Worm (Caenorhabditis elegans) whole organism, mixed stage, embryonic: ENCODE data around the gene Y67D8C.9.

Experiments used
- M03D4.4 ChIP-seq: sonication (generic microtip); optimal IDR thresholded peaks from 2 replicates; lab custom pipeline; 2017; ENCODE audit warnings: mild to moderate bottlenecking, missing genetic modification characterization, missing compliant biosample characterization
- bed-3 ChIP-seq: fragments of 200-800 bp; sonication (Bioruptor generic); optimal IDR thresholded peaks from 3 replicates; lab custom pipeline; 2018; ENCODE audit warnings: mild to moderate bottlenecking, missing genetic modification characterization, moderate library complexity, missing compliant biosample characterization
- blmp-1 ChIP-seq: fragments of 150-350 bp; optimal IDR thresholded peaks from 2 replicates; lab custom pipeline; 2014; ENCODE audit warnings: missing biosample characterization, missing genetic modification characterization
- ceh-39 ChIP-seq: fragments of 150-350 bp; optimal IDR thresholded peaks from 2 replicates; lab custom pipeline; 2014; ENCODE audit warnings: missing biosample characterization, missing genetic modification characterization
- ceh-43 ChIP-seq: fragments of 200-800 bp; sonication (Bioruptor generic); optimal IDR thresholded peaks from 2 replicates; lab custom pipeline; 2018; ENCODE audit warnings: mild to moderate bottlenecking, missing genetic modification characterization, moderate library complexity, missing compliant biosample characterization
- ceh-83 ChIP-seq: fragments of 200-800 bp; sonication (Bioruptor generic); optimal IDR thresholded peaks from 2 replicates; lab custom pipeline; 2018; ENCODE audit warnings: mild to moderate bottlenecking, missing genetic modification characterization, missing compliant biosample characterization
- ces-1 ChIP-seq: fragments of 150-350 bp; optimal IDR thresholded peaks from 2 replicates; lab custom pipeline; 2014; ENCODE audit warnings: missing biosample characterization, missing genetic modification reagents, missing genetic modification characterization
- cnd-1 ChIP-seq: fragments of 200-800 bp; sonication (Bioruptor generic); optimal IDR thresholded peaks from 2 replicates; lab custom pipeline; 2018; ENCODE audit warnings: mild to moderate bottlenecking, missing genetic modification characterization, missing compliant biosample characterization
- drap-1 ChIP-seq: fragments of 200-800 bp; sonication (Bioruptor generic); optimal IDR thresholded peaks from 3 replicates; lab custom pipeline; 2018; ENCODE audit warnings: mild to moderate bottlenecking, missing genetic modification characterization, missing compliant biosample characterization
- elt-1 ChIP-seq: sonication (generic microtip); optimal IDR thresholded peaks from 2 replicates; lab custom pipeline; 2017; ENCODE audit warnings: missing genetic modification characterization, mild to moderate bottlenecking, missing compliant biosample characterization, antibody characterized with exemption, moderate library complexity, borderline replicate concordance; ENCODE audit not compliant: insufficient read depth
- elt-3 ChIP-seq: fragments of 150-350 bp; optimal IDR thresholded peaks from 2 replicates; lab custom pipeline; 2014; ENCODE audit warnings: missing biosample characterization, missing genetic modification characterization
- flh-1 ChIP-seq: fragments of 200-800 bp; sonication (Bioruptor generic); optimal IDR thresholded peaks from 2 replicates; lab custom pipeline; 2018; ENCODE audit warnings: mild to moderate bottlenecking, missing genetic modification characterization, moderate library complexity, missing compliant biosample characterization
- ham-2 ChIP-seq: fragments of 200-800 bp; sonication (Bioruptor generic); optimal IDR thresholded peaks from 2 replicates; lab custom pipeline; 2018; ENCODE audit warnings: mild to moderate bottlenecking, missing genetic modification characterization, missing compliant biosample characterization
- hlh-1 ChIP-seq: fragments of 150-350 bp; optimal IDR thresholded peaks from 2 replicates; lab custom pipeline; 2014; ENCODE audit warnings: missing biosample characterization, missing genetic modification reagents, missing genetic modification characterization
- lin-13 ChIP-seq: fragments of 150-350 bp; optimal IDR thresholded peaks from 2 replicates; lab custom pipeline; 2014; ENCODE audit warnings: missing biosample characterization, missing genetic modification characterization
- lsy-2 ChIP-seq: fragments of 150-350 bp; optimal IDR thresholded peaks from 2 replicates; lab custom pipeline; 2014; ENCODE audit warnings: missing biosample characterization, missing genetic modification characterization
- mab-5 ChIP-seq: fragments of 150-350 bp; optimal IDR thresholded peaks from 2 replicates; lab custom pipeline; 2014; ENCODE audit warnings: missing biosample characterization, missing genetic modification characterization
- mep-1 ChIP-seq: fragments of 150-350 bp; optimal IDR thresholded peaks from 2 replicates; lab custom pipeline; 2017; ENCODE audit warnings: missing biosample characterization, missing genetic modification reagents, missing genetic modification characterization, inconsistent platforms
- mls-2 ChIP-seq: sonication (generic microtip); optimal IDR thresholded peaks from 2 replicates; lab custom pipeline; 2016; ENCODE audit warnings: mild to moderate bottlenecking, missing genetic modification characterization, moderate library complexity, missing compliant biosample characterization
- nhr-12 ChIP-seq: fragments of 150-350 bp; optimal IDR thresholded peaks from 2 replicates; lab custom pipeline; 2014; ENCODE audit warnings: missing biosample characterization, missing genetic modification characterization
- nhr-2 ChIP-seq: fragments of 150-350 bp; optimal IDR thresholded peaks from 2 replicates; lab custom pipeline; 2014; ENCODE audit warnings: missing biosample characterization, missing genetic modification characterization
- nhr-237 ChIP-seq: fragments of 150-350 bp; optimal IDR thresholded peaks from 2 replicates; lab custom pipeline; 2014; ENCODE audit warnings: missing biosample characterization, missing genetic modification characterization
- nhr-28 ChIP-seq: fragments of 150-350 bp; optimal IDR thresholded peaks from 2 replicates; lab custom pipeline; 2014; ENCODE audit warnings: missing biosample characterization, missing genetic modification characterization
- nhr-76 ChIP-seq: sonication (generic microtip); optimal IDR thresholded peaks from 2 replicates; lab custom pipeline; 2017; ENCODE audit warnings: missing biosample characterization, missing genetic modification characterization
- pha-4 ChIP-seq: fragments of 150-350 bp; optimal IDR thresholded peaks from 2 replicates; lab custom pipeline; 2018; ENCODE audit warnings: missing biosample characterization, missing genetic modification reagents, missing genetic modification characterization
- sem-2 ChIP-seq: fragments of 200-800 bp; sonication (Bioruptor generic); optimal IDR thresholded peaks from 2 replicates; lab custom pipeline; 2018; ENCODE audit warnings: mild to moderate bottlenecking, missing genetic modification characterization, missing compliant biosample characterization
- snpc-4 ChIP-seq: fragments of 150-350 bp; optimal IDR thresholded peaks from 2 replicates; lab custom pipeline; 2014; ENCODE audit warnings: missing biosample characterization, missing genetic modification characterization
- sptf-1 ChIP-seq: sonication (generic microtip); optimal IDR thresholded peaks from 2 replicates; lab custom pipeline; 2017; ENCODE audit warnings: mild to moderate bottlenecking, missing genetic modification characterization, moderate library complexity, missing compliant biosample characterization
- tbx-8 ChIP-seq: fragments of 200-800 bp; sonication (Bioruptor generic); optimal IDR thresholded peaks from 2 replicates; lab custom pipeline; 2018; ENCODE audit warnings: mild to moderate bottlenecking, missing genetic modification characterization, moderate library complexity, missing compliant biosample characterization
- unc-120 ChIP-seq: sonication (generic microtip); optimal IDR thresholded peaks from 2 replicates; lab custom pipeline; 2017; ENCODE audit warnings: missing genetic modification characterization, missing compliant biosample characterization; ENCODE audit not compliant: poor library complexity, severe bottlenecking
- unc-39 ChIP-seq: fragments of 150-350 bp; optimal IDR thresholded peaks from 2 replicates; lab custom pipeline; 2014; ENCODE audit warnings: missing biosample characterization, missing genetic modification characterization
- unc-62 ChIP-seq: fragments of 150-350 bp; optimal IDR thresholded peaks from 2 replicates; lab custom pipeline; 2014; ENCODE audit warnings: missing biosample characterization, missing genetic modification reagents, missing genetic modification characterization
- zip-8 ChIP-seq: fragments of 150-350 bp; optimal IDR thresholded peaks from 2 replicates; lab custom pipeline; 2014; ENCODE audit warnings: missing biosample characterization, missing genetic modification characterization
- ztf-11 ChIP-seq: fragments of 150-350 bp; optimal IDR thresholded peaks from 2 replicates; lab custom pipeline; 2014; ENCODE audit warnings: missing biosample characterization, missing genetic modification characterization

Y67D8C.9 gene

DNA sequence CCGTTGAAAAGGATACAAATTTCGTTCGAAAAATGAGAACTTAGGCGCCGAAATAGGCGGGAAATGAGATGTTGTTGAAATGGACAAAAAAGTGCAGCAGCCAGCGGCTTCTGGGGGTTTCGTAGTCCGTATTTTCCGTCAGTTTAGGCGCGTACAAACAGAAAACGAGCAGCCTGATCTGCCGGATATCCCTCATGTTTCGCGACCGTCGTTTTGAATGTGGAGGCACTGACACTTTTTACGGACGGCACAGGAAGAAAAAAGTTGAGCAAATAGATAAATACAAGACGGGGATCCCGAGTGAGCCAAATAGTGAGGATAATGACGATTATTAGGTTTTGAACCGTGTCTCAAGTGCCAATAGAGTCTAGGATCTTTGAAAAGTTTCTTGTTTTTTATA is 10.5 kb downstream of the Y67D8C.9 start, which contains the start of gene Y67D8C.22:
Gene Y67D8C.22, minus strand, starts transcription at position 101 of the 400 bp plus-strand sequence.
- TF ChIP-seq snpc-4 (tag; lab: Kevin White, UChicago): no peak

- TF ChIP-seq hlh-1 (tag; lab: Kevin White, UChicago): no peak
- no peak for TF ChIP-seq elt-3 (tag; lab: Kevin White, UChicago)
- no peak for TF ChIP-seq ztf-11
- no peak for TF ChIP-seq nhr-2 (tag; lab: Kevin White, UChicago)
- TF ChIP-seq ceh-39 (tag; lab: Kevin White, UChicago): no peak
- TF ChIP-seq mls-2 (tag; lab: Kevin White, UChicago): no peak
Measured at ce11 chrIV:3071997-3072396, 14.7 kb downstream of the Y67D8C.9 start, which contains the start of gene Y67D8C.2. Gene Y67D8C.2 (plus strand): TSS chrIV:3072297.

- no peak for TF ChIP-seq ces-1 (GFP tag; lab: Kevin White, UChicago)
- no peak for TF ChIP-seq ceh-43 (GFP tag; lab: Kevin White, UChicago)
- no peak for TF ChIP-seq nhr-76
- TF ChIP-seq unc-62 (GFP tag; lab: Kevin White, UChicago): no peak
- TF ChIP-seq nhr-28: no peak
- no peak for TF ChIP-seq ceh-83 (GFP tag; lab: Kevin White, UChicago)
Measured at ce11 chrIV:3069619-3070260, 17.0 kb downstream of the Y67D8C.9 start, which contains the start of gene cpg-9. Gene cpg-9 (minus strand): TSS chrIV:3070210.

DNA sequence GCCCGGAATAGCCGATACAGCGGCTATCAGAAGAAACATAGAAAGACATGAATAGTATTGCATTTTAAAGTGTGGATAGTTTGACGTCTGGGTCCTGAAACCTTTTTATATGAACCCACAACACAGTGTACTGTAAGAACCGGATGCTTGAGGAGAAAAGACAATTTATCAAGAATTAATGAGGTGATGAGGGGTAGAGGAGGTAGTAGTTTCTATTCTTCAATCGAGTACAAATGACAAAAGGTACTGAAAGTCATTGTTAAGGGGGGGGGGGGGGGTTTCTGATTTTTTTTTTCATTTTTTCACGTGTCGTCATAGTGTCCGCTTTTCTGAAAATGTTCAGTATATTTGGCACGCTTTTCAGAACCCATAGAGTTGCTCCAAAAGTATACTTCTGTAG is 19.9 kb downstream of the Y67D8C.9 start, which contains the start of gene Y67D8C.7:
Gene Y67D8C.7, minus strand, starts transcription at position 101 of the 400 bp plus-strand sequence.
- TF ChIP-seq nhr-12 (tag; lab: Kevin White, UChicago) (no peak), nhr-28 (no peak), zip-8 (tag; lab: Kevin White, UChicago) (no peak), elt-1 (tag; lab: Kevin White, UChicago) (no peak), ceh-43 (GFP tag; lab: Kevin White, UChicago) (no peak), bed-3 (no peak), mab-5 (no peak), lsy-2 (tag; lab: Kevin White, UChicago) (no peak), ztf-11 (no peak), drap-1 (no peak), ceh-83 (GFP tag; lab: Kevin White, UChicago) (no peak), nhr-2 (tag; lab: Kevin White, UChicago) (no peak), snpc-4 (tag; lab: Kevin White, UChicago) (no peak), nhr-237 (tag; lab: Kevin White, UChicago) (no peak)
- TF ChIP-seq, all 35 proteins: peak for 0

- TF ChIP-seq unc-120: no peak
- TF ChIP-seq tbx-8 (GFP tag; lab: Kevin White, UChicago): no peak
- TF ChIP-seq zip-8 (tag; lab: Kevin White, UChicago): no peak
- no peak for TF ChIP-seq lin-13 (tag; lab: Kevin White, UChicago)
- TF ChIP-seq unc-62 (GFP tag; lab: Kevin White, UChicago): no peak
- TF ChIP-seq flh-1 (GFP tag; lab: Kevin White, UChicago): no peak
- no peak for TF ChIP-seq ces-1 (GFP tag; lab: Kevin White, UChicago)
- no peak for TF ChIP-seq mab-5
- TF ChIP-seq snpc-4 (tag; lab: Kevin White, UChicago): no peak
- no peak for TF ChIP-seq bed-3
- TF ChIP-seq sptf-1 (tag; lab: Kevin White, UChicago): no peak
- TF ChIP-seq nhr-2 (tag; lab: Kevin White, UChicago): no peak
Measured at ce11 chrIV:3062936-3063439, 23.7 kb downstream of the Y67D8C.9 start, which contains the start of gene Y67D8C.6. Gene Y67D8C.6 (minus strand): TSS chrIV:3063389.

ce11 chrIV:3055848-3056247 is 30.9 kb downstream of the Y67D8C.9 start:
- no peak for TF ChIP-seq bed-3
- peak; percentile 53 for TF ChIP-seq lsy-2 (tag; lab: Kevin White, UChicago)
- no peak for TF ChIP-seq drap-1
- peak; percentile 1 for TF ChIP-seq lin-13 (tag; lab: Kevin White, UChicago)
- TF ChIP-seq mep-1 (tag; lab: Kevin White, UChicago): peak; percentile 31
- no peak for TF ChIP-seq pha-4
- no peak for TF ChIP-seq tbx-8 (GFP tag; lab: Kevin White, UChicago)
- no peak for TF ChIP-seq nhr-237 (tag; lab: Kevin White, UChicago)
- TF ChIP-seq zip-8 (tag; lab: Kevin White, UChicago): no peak
- no peak for TF ChIP-seq nhr-2 (tag; lab: Kevin White, UChicago)
- no peak for TF ChIP-seq nhr-76
- no peak for TF ChIP-seq ceh-43 (GFP tag; lab: Kevin White, UChicago)
- TF ChIP-seq sem-2 (GFP tag; lab: Kevin White, UChicago): no peak
- no peak for TF ChIP-seq M03D4.4
- TF ChIP-seq flh-1 (GFP tag; lab: Kevin White, UChicago): no peak
- TF ChIP-seq ham-2 (GFP tag; lab: Kevin White, UChicago): no peak
- no peak for TF ChIP-seq ceh-83 (GFP tag; lab: Kevin White, UChicago)
- TF ChIP-seq elt-1 (tag; lab: Kevin White, UChicago): no peak
- TF ChIP-seq elt-3 (tag; lab: Kevin White, UChicago): no peak
- no peak for TF ChIP-seq blmp-1 (tag; lab: Kevin White, UChicago)
- no peak for TF ChIP-seq mls-2 (tag; lab: Kevin White, UChicago)
- TF ChIP-seq ztf-11: no peak
- no peak for TF ChIP-seq hlh-1 (tag; lab: Kevin White, UChicago)
- no peak for TF ChIP-seq nhr-12 (tag; lab: Kevin White, UChicago)
- no peak for TF ChIP-seq unc-39 (tag; lab: Kevin White, UChicago)
- TF ChIP-seq cnd-1 (tag; lab: Kevin White, UChicago): no peak
- no peak for TF ChIP-seq mab-5
- no peak for TF ChIP-seq sptf-1 (tag; lab: Kevin White, UChicago)
- peak; percentile 7 for TF ChIP-seq ceh-39 (tag; lab: Kevin White, UChicago)
- TF ChIP-seq nhr-28: no peak
